Worm (Caenorhabditis elegans) whole organism, mixed stage, embryonic: ENCODE data around the gene emre-1.

ENCODE experiments used
- elt-3 ChIP-seq: fragments of 150-350 bp; optimal IDR thresholded peaks from 2 replicates; lab custom pipeline; 2014; ENCODE audit warnings: missing biosample characterization, missing genetic modification characterization
- nhr-12 ChIP-seq: fragments of 150-350 bp; optimal IDR thresholded peaks from 2 replicates; lab custom pipeline; 2014; ENCODE audit warnings: missing biosample characterization, missing genetic modification characterization
- pha-4 ChIP-seq: fragments of 150-350 bp; optimal IDR thresholded peaks from 2 replicates; lab custom pipeline; 2018; ENCODE audit warnings: missing biosample characterization, missing genetic modification reagents, missing genetic modification characterization

DNA sequence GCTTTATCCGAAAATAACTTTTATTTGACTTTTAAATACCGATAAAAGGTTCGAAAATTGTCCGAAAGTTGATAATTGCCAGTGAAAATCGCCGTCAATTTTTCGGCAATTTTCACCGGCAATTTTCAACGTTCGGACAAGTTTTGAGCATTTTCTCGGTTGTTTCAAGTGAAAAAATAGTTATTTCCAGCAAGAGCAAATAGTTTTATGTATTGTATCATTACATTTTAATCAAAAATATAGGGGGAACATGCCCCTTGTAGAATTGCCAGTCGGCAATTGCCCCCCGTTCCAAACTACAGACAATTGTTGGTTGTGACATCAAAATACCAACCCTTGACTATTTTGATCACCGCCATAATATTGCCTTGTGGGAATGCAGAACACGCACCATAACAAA is 17.0 kb upstream of the emre-1 start, which contains the start of gene rgs-10:
- TF ChIP-seq elt-3 (no peak), nhr-12 (tag; lab: Kevin White, UChicago) (no peak), pha-4 (tag; lab: Kevin White, UChicago) (no peak)
